Worm (Caenorhabditis elegans) whole organism, L2 larva: ENCODE data around the gene pph-4.1.

Source experiments
- C34F6.9 ChIP-seq: fragments of 150-350 bp; optimal IDR thresholded peaks from 2 replicates; lab custom pipeline; 2014; ENCODE audit warnings: missing biosample characterization, missing genetic modification characterization
- F13H6.1 ChIP-seq: sonication (generic microtip); optimal IDR thresholded peaks from 2 replicates; lab custom pipeline; 2016; ENCODE audit warnings: missing genetic modification characterization, missing compliant biosample characterization
- R02D3.7 ChIP-seq: fragments of 150-350 bp; optimal IDR thresholded peaks from 2 replicates; lab custom pipeline; 2014; ENCODE audit warnings: missing biosample characterization, missing genetic modification characterization
- Y55F3AM.14 ChIP-seq: fragments of 200-800 bp; sonication (Bioruptor generic); optimal IDR thresholded peaks from 2 replicates; lab custom pipeline; 2018; ENCODE audit warnings: mild to moderate bottlenecking, missing genetic modification characterization, missing compliant biosample characterization
- ZK546.5 ChIP-seq: sonication (generic microtip); optimal IDR thresholded peaks from 2 replicates; lab custom pipeline; 2017; ENCODE audit warnings: missing biosample characterization, missing genetic modification characterization
- alr-1 ChIP-seq: fragments of 150-350 bp; optimal IDR thresholded peaks from 2 replicates; lab custom pipeline; 2014; ENCODE audit warnings: missing biosample characterization, missing genetic modification characterization
- ama-1 ChIP-seq: fragments of 150-350 bp; optimal IDR thresholded peaks from 2 replicates; lab custom pipeline; 2018; ENCODE audit warnings: inconsistent platforms
- blmp-1 ChIP-seq: sonication (generic microtip); optimal IDR thresholded peaks from 2 replicates; lab custom pipeline; 2017; ENCODE audit warnings: missing genetic modification characterization, mild to moderate bottlenecking, missing compliant biosample characterization, antibody characterized with exemption, moderate library complexity; ENCODE audit not compliant: insufficient read depth
- ceh-16 ChIP-seq: fragments of 150-350 bp; optimal IDR thresholded peaks from 2 replicates; lab custom pipeline; 2014; ENCODE audit warnings: missing biosample characterization, missing genetic modification characterization
- ceh-82 ChIP-seq: fragments of 150-350 bp; optimal IDR thresholded peaks from 2 replicates; lab custom pipeline; 2014; ENCODE audit warnings: missing biosample characterization, missing genetic modification characterization
- crh-2 ChIP-seq: sonication (generic microtip); optimal IDR thresholded peaks from 2 replicates; lab custom pipeline; 2017; ENCODE audit warnings: missing biosample characterization, missing genetic modification characterization
- dmd-4 ChIP-seq: sonication (generic microtip); optimal IDR thresholded peaks from 2 replicates; lab custom pipeline; 2017; ENCODE audit warnings: missing biosample characterization, missing genetic modification characterization
- egl-27 ChIP-seq: sonication (generic microtip); optimal IDR thresholded peaks from 3 replicates; lab custom pipeline; 2017; ENCODE audit warnings: missing biosample characterization, missing genetic modification reagents, missing genetic modification characterization
- elt-3 ChIP-seq: sonication (generic microtip); optimal IDR thresholded peaks from 2 replicates; lab custom pipeline; 2017; ENCODE audit warnings: missing biosample characterization, missing genetic modification characterization
- fos-1 ChIP-seq: fragments of 150-350 bp; optimal IDR thresholded peaks from 2 replicates; lab custom pipeline; 2014; ENCODE audit warnings: missing biosample characterization, missing genetic modification characterization
- gmeb-1 ChIP-seq: fragments of 150-350 bp; optimal IDR thresholded peaks from 2 replicates; lab custom pipeline; 2014; ENCODE audit warnings: missing biosample characterization, missing genetic modification characterization
- lin-11 ChIP-seq: fragments of 150-350 bp; sonication (generic microtip); optimal IDR thresholded peaks from 2 replicates; lab custom pipeline; 2014; ENCODE audit warnings: missing biosample characterization, missing genetic modification characterization, inconsistent platforms, mixed read lengths
- lin-13 ChIP-seq: fragments of 150-350 bp; optimal IDR thresholded peaks from 2 replicates; lab custom pipeline; 2014; ENCODE audit warnings: missing biosample characterization, missing genetic modification reagents, missing genetic modification characterization
- lin-39 ChIP-seq: fragments of 150-350 bp; optimal IDR thresholded peaks from 2 replicates; lab custom pipeline; 2014; ENCODE audit warnings: missing biosample characterization, missing genetic modification reagents, missing genetic modification characterization
- lsy-2 ChIP-seq, 2 experiments: fragments of 150-350 bp in 1 of 2; sonication (generic microtip) in 1 of 2; optimal IDR thresholded peaks; 2 replicates each; lab custom pipeline; 2014 to 2017; ENCODE audit warnings: missing biosample characterization in 2 of 2, missing genetic modification characterization in 2 of 2
- mab-5 ChIP-seq: fragments of 150-350 bp; optimal IDR thresholded peaks from 2 replicates; lab custom pipeline; 2014; ENCODE audit warnings: missing biosample characterization, missing genetic modification characterization
- mbf-1 ChIP-seq: sonication (generic microtip); optimal IDR thresholded peaks from 2 replicates; lab custom pipeline; 2017; ENCODE audit warnings: missing biosample characterization, missing genetic modification characterization
- mdl-1 ChIP-seq, 2 experiments: fragments of 150-350 bp in 1 of 2; sonication (generic microtip) in 1 of 2; optimal IDR thresholded peaks; 2 replicates each; lab custom pipeline; 2017; ENCODE audit warnings: missing biosample characterization in 2 of 2, missing genetic modification characterization in 2 of 2
- nhr-10 ChIP-seq: sonication (generic microtip); optimal IDR thresholded peaks from 2 replicates; lab custom pipeline; 2017; ENCODE audit warnings: missing biosample characterization, missing genetic modification characterization
- nhr-11 ChIP-seq: fragments of 150-350 bp; optimal IDR thresholded peaks from 2 replicates; lab custom pipeline; 2014; ENCODE audit warnings: missing biosample characterization, missing genetic modification characterization
- nhr-12 ChIP-seq: fragments of 150-350 bp; optimal IDR thresholded peaks from 2 replicates; lab custom pipeline; 2014; ENCODE audit warnings: missing biosample characterization, missing genetic modification characterization
- nhr-129 ChIP-seq: fragments of 150-350 bp; optimal IDR thresholded peaks from 2 replicates; lab custom pipeline; 2014; ENCODE audit warnings: missing biosample characterization, missing genetic modification characterization
- nhr-21 ChIP-seq: fragments of 150-350 bp; optimal IDR thresholded peaks from 2 replicates; lab custom pipeline; 2014; ENCODE audit warnings: missing biosample characterization, missing genetic modification characterization
- nhr-23 ChIP-seq: fragments of 150-350 bp; optimal IDR thresholded peaks from 2 replicates; lab custom pipeline; 2014; ENCODE audit warnings: missing biosample characterization, missing genetic modification reagents, missing genetic modification characterization
- nhr-237 ChIP-seq: fragments of 150-350 bp; optimal IDR thresholded peaks from 2 replicates; lab custom pipeline; 2014; ENCODE audit warnings: missing biosample characterization, missing genetic modification characterization
- nhr-25 ChIP-seq: fragments of 150-350 bp; sonication (generic microtip); optimal IDR thresholded peaks from 3 replicates; lab custom pipeline; 2014; ENCODE audit warnings: missing biosample characterization, missing genetic modification characterization
- nhr-6 ChIP-seq: fragments of 150-350 bp; optimal IDR thresholded peaks from 2 replicates; lab custom pipeline; 2014; ENCODE audit warnings: missing biosample characterization, missing genetic modification characterization
- nhr-77 ChIP-seq: fragments of 150-350 bp; optimal IDR thresholded peaks from 2 replicates; lab custom pipeline; 2014; ENCODE audit warnings: missing biosample characterization, missing genetic modification characterization
- peb-1 ChIP-seq: fragments of 150-350 bp; optimal IDR thresholded peaks from 2 replicates; lab custom pipeline; 2014; ENCODE audit warnings: missing biosample characterization, missing genetic modification characterization
- sem-4 ChIP-seq: fragments of 150-350 bp; optimal IDR thresholded peaks from 2 replicates; lab custom pipeline; 2014; ENCODE audit warnings: missing biosample characterization, missing genetic modification reagents, missing genetic modification characterization
- skn-1 ChIP-seq: sonication (generic microtip); optimal IDR thresholded peaks from 2 replicates; lab custom pipeline; 2017; ENCODE audit warnings: missing biosample characterization, missing genetic modification characterization
- sma-3 ChIP-seq: sonication (generic microtip); optimal IDR thresholded peaks from 2 replicates; lab custom pipeline; 2016; ENCODE audit warnings: missing genetic modification reagents, missing genetic modification characterization, missing compliant biosample characterization
- sma-9 ChIP-seq, 2 experiments: fragments of 150-350 bp in 1 of 2; sonication (generic microtip) in 1 of 2; optimal IDR thresholded peaks; 2 replicates each; lab custom pipeline; 2014 to 2016; ENCODE audit warnings: missing genetic modification characterization in 2 of 2, mild to moderate bottlenecking in 1 of 2, missing biosample characterization in 1 of 2, missing compliant biosample characterization in 1 of 2, missing genetic modification reagents in 1 of 2, moderate library complexity in 1 of 2
- snpc-4 ChIP-seq: fragments of 150-350 bp; optimal IDR thresholded peaks from 2 replicates; lab custom pipeline; 2014; ENCODE audit warnings: missing biosample characterization, missing genetic modification characterization
- unc-39 ChIP-seq: fragments of 150-350 bp; optimal IDR thresholded peaks from 2 replicates; lab custom pipeline; 2014; ENCODE audit warnings: missing biosample characterization, missing genetic modification characterization
- unc-55 ChIP-seq: fragments of 150-350 bp; sonication (generic microtip); optimal IDR thresholded peaks from 3 replicates; lab custom pipeline; 2014; ENCODE audit warnings: missing biosample characterization, missing genetic modification reagents, missing genetic modification characterization
- zag-1 ChIP-seq: fragments of 150-350 bp; optimal IDR thresholded peaks from 2 replicates; lab custom pipeline; 2014; ENCODE audit warnings: missing biosample characterization, missing genetic modification characterization
- ztf-11 ChIP-seq: sonication (generic microtip); optimal IDR thresholded peaks from 2 replicates; lab custom pipeline; 2017; ENCODE audit warnings: missing biosample characterization, missing genetic modification characterization
- ztf-4 ChIP-seq: fragments of 150-350 bp; optimal IDR thresholded peaks from 2 replicates; lab custom pipeline; 2014; ENCODE audit warnings: missing biosample characterization, missing genetic modification characterization

The pph-4.1 gene

DNA sequence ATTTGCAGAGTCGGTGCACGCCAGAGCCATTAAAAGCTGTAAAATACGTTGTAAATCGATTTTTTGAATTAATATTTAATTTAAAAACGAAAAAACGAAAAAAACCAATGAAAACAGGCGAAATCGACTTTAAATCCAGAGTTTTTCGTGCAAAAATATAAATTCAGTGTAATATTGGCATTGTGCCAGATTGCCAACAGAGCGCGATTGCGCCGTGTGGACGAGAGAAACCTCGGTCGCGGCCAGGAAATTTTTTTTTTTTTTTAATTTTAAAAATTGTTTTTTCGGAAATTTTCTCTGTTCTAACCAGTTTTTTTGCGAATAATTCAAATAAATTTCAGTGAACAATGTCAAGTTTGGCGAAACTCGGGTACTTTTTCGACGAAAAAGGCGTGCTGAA, at the start of gene pph-4.1, which contains the start of gene Y75B8A.31:
pph-4.1 (minus strand) TSS at position 36 of the 400 bp plus-strand sequence.
Y75B8A.31 (plus strand) TSS at position 342 of the 400 bp plus-strand sequence.
- no peak for TF ChIP-seq mbf-1 (tag; lab: Kevin White, UChicago)
- no peak for TF ChIP-seq nhr-237
- no peak for TF ChIP-seq ceh-16 (tag; lab: Kevin White, UChicago)
- TF ChIP-seq nhr-23 (tag; lab: Kevin White, UChicago): no peak
- no peak for TF ChIP-seq zag-1 (tag; lab: Kevin White, UChicago)
- TF ChIP-seq sma-3 (GFP tag; lab: Kevin White, UChicago): peak; percentile 90
- no peak for TF ChIP-seq alr-1 (tag; lab: Kevin White, UChicago)
- peak; percentile 57 for TF ChIP-seq nhr-6
- no peak for TF ChIP-seq dmd-4 (tag; lab: Kevin White, UChicago)
- TF ChIP-seq sma-9 (GFP tag; optimal IDR thresholded peaks at IDR 0.05; lab: Kevin White, UChicago): peak; percentile 87
- no peak for TF ChIP-seq sma-9 (tag; optimal IDR thresholded peaks at IDR 0.05; lab: Kevin White, UChicago)
- peak; percentile 78 for TF ChIP-seq crh-2 (tag; lab: Kevin White, UChicago)
- TF ChIP-seq lin-39 (tag; lab: Kevin White, UChicago): no peak
- no peak for TF ChIP-seq unc-39 (tag; lab: Kevin White, UChicago)
- TF ChIP-seq mdl-1 (tag; optimal IDR thresholded peaks at IDR 0.05; lab: Kevin White, UChicago): peak in 1 of 2 experiments; percentile 5
- peak; percentile 26 for TF ChIP-seq ztf-4 (tag; lab: Kevin White, UChicago)
- peak; percentile 75 to 91 for TF ChIP-seq lsy-2 (tag; optimal IDR thresholded peaks at IDR 0.05; lab: Kevin White, UChicago)
- no peak for TF ChIP-seq elt-3 (tag; lab: Kevin White, UChicago)
- TF ChIP-seq skn-1 (tag; lab: Kevin White, UChicago): peak; percentile 30
- TF ChIP-seq egl-27 (tag; lab: Kevin White, UChicago): peak; percentile 35
- TF ChIP-seq F13H6.1 (tag; lab: Kevin White, UChicago): peak; percentile 86
- no peak for TF ChIP-seq ama-1 (lab: Kevin White, UChicago)
- TF ChIP-seq ZK546.5 (tag; lab: Kevin White, UChicago): peak; percentile 28
- no peak for TF ChIP-seq nhr-12 (tag; lab: Kevin White, UChicago)
- no peak for TF ChIP-seq nhr-10 (tag; lab: Kevin White, UChicago)
- peak; percentile 61 for TF ChIP-seq nhr-21 (tag; lab: Kevin White, UChicago)
- peak; percentile 32 for TF ChIP-seq nhr-129 (tag; lab: Kevin White, UChicago)
- TF ChIP-seq fos-1 (tag; lab: Kevin White, UChicago): peak; percentile 69
- no peak for TF ChIP-seq ceh-82
- TF ChIP-seq C34F6.9 (tag; lab: Kevin White, UChicago): peak; percentile 93
- peak; percentile 85 for TF ChIP-seq nhr-25 (tag; lab: Kevin White, UChicago)
- peak; percentile 94 for TF ChIP-seq sem-4
- no peak for TF ChIP-seq nhr-11
- TF ChIP-seq unc-55 (GFP tag; lab: Kevin White, UChicago): peak; percentile 93
- TF ChIP-seq ztf-11: no peak
- peak; percentile 71 for TF ChIP-seq lin-11 (tag; lab: Kevin White, UChicago)
- peak; percentile 89 for TF ChIP-seq lin-13
- TF ChIP-seq Y55F3AM.14 (GFP tag; lab: Kevin White, UChicago): no peak
- peak; percentile 49 for TF ChIP-seq mab-5
- TF ChIP-seq nhr-77: no peak
- TF ChIP-seq R02D3.7 (tag; lab: Kevin White, UChicago): no peak
- TF ChIP-seq snpc-4 (tag; lab: Kevin White, UChicago): peak; percentile 65
- peak; percentile 11 for TF ChIP-seq blmp-1 (tag; lab: Kevin White, UChicago)
- TF ChIP-seq peb-1 (tag; lab: Kevin White, UChicago): no peak
- TF ChIP-seq gmeb-1 (tag; lab: Kevin White, UChicago): peak; percentile 86

DNA sequence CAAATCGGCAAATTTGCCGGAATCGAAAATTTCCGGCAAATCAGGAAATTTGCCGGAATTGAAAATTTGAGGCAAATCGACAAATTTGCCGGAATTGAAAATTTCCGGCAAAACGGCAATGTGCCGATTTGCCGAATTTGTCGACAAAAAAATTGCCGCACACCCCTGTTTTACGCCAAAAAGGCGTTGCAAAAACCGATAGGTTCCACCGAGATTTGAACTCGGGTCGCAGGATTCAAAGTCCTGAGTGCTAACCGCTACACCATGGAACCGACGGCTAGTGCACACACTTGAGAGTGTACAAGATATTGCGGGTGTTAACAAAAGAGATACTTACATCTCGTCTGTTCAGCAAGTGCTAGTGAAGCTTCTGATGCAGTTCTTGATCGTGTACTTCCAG, 48.6 kb upstream of the pph-4.1 start:
- TF ChIP-seq sma-3 (GFP tag; lab: Kevin White, UChicago) (peak; percentile 2), lsy-2 (tag; optimal IDR thresholded peaks at IDR 0.05; lab: Kevin White, UChicago) (peak in 1 of 2 experiments; percentile 12), skn-1 (tag; lab: Kevin White, UChicago) (no peak), nhr-129 (tag; lab: Kevin White, UChicago) (peak; percentile 59), unc-55 (GFP tag; lab: Kevin White, UChicago) (peak; percentile 6), nhr-25 (tag; lab: Kevin White, UChicago) (no peak), lin-13 (no peak)
